Fruit fly (Drosophila melanogaster) whole organism, embryonic: ENCODE results near the gene CDase.

Experiments used
- Bdp1 ChIP-seq: fragments of 200-800 bp; sonication (Bioruptor generic); optimal IDR thresholded peaks from 3 replicates; lab custom pipeline; 2016; ENCODE audit warnings: missing biosample characterization, missing genetic modification characterization
- Bgb ChIP-seq: fragments of 200-800 bp; sonication (Bioruptor generic); IDR thresholded peaks from 2 replicates; pipeline ENCODE4 v1.3.6; 2022; ENCODE audit warnings: missing biosample characterization, missing genetic modification characterization; ENCODE audit not compliant: partially characterized antibody
- C15 ChIP-seq: fragments of 200-800 bp; sonication (Bioruptor generic); IDR thresholded peaks from 3 replicates; pipeline ENCODE4 v1.3.6; 2022; ENCODE audit warnings: missing biosample characterization, missing genetic modification characterization
- CG10147 ChIP-seq: fragments of 200-800 bp; sonication (Bioruptor generic); optimal IDR thresholded peaks from 2 replicates; lab custom pipeline; 2019; ENCODE audit warnings: missing biosample characterization, mild to moderate bottlenecking, missing genetic modification characterization, moderate library complexity
- CG1024 ChIP-seq: fragments of 200-800 bp; sonication (Bioruptor generic); IDR thresholded peaks from 2 replicates; pipeline ENCODE4 v1.3.6; 2022; ENCODE audit warnings: missing biosample characterization, missing genetic modification characterization
- CG10654 ChIP-seq: fragments of 200-800 bp; sonication (Bioruptor generic); optimal IDR thresholded peaks from 2 replicates; lab custom pipeline; 2016; ENCODE audit warnings: missing biosample characterization, missing genetic modification characterization
- CG12071 ChIP-seq: fragments of 200-800 bp; sonication (Bioruptor generic); optimal IDR thresholded peaks from 3 replicates; lab custom pipeline; 2018; ENCODE audit warnings: missing biosample characterization, mild to moderate bottlenecking, missing genetic modification characterization
- CG1603 ChIP-seq: fragments of 200-800 bp; sonication (Bioruptor generic); optimal IDR thresholded peaks from 2 replicates; lab custom pipeline; 2019; ENCODE audit warnings: missing biosample characterization, mild to moderate bottlenecking, missing genetic modification characterization, moderate library complexity
- CG17186 ChIP-seq: fragments of 200-800 bp; sonication (Bioruptor generic); optimal IDR thresholded peaks from 3 replicates; lab custom pipeline; 2017; ENCODE audit warnings: missing biosample characterization, missing genetic modification reagents, missing genetic modification characterization
- CG17568 ChIP-seq: fragments of 200-800 bp; sonication (Bioruptor generic); optimal IDR thresholded peaks from 2 replicates; lab custom pipeline; 2018; ENCODE audit warnings: missing biosample characterization, mild to moderate bottlenecking, missing genetic modification characterization, moderate library complexity
- CG18262 ChIP-seq: fragments of 200-800 bp; optimal IDR thresholded peaks from 3 replicates; lab custom pipeline; 2019; ENCODE audit warnings: missing biosample characterization, mild to moderate bottlenecking, missing genetic modification characterization, moderate library complexity
- CG18764 ChIP-seq: fragments of 200-800 bp; sonication (Bioruptor generic); optimal IDR thresholded peaks from 3 replicates; lab custom pipeline; 2016; ENCODE audit warnings: missing biosample characterization, missing genetic modification characterization
- CG2678 ChIP-seq: fragments of 200-800 bp; sonication (Bioruptor generic); optimal IDR thresholded peaks from 3 replicates; lab custom pipeline; 2019; ENCODE audit warnings: missing biosample characterization, mild to moderate bottlenecking, missing genetic modification characterization, moderate library complexity
- CG33213 ChIP-seq: fragments of 200-800 bp; sonication (Bioruptor generic); optimal IDR thresholded peaks from 3 replicates; lab custom pipeline; 2016; ENCODE audit warnings: missing biosample characterization, missing genetic modification characterization
- CG33557 ChIP-seq: fragments of 200-800 bp; sonication (Bioruptor generic); optimal IDR thresholded peaks from 2 replicates; lab custom pipeline; 2019; ENCODE audit warnings: missing biosample characterization, mild to moderate bottlenecking, missing genetic modification characterization, moderate library complexity
- CG34376 ChIP-seq: fragments of 200-800 bp; sonication (Bioruptor generic); optimal IDR thresholded peaks from 2 replicates; lab custom pipeline; 2018; ENCODE audit warnings: missing biosample characterization, mild to moderate bottlenecking, missing genetic modification characterization
- CG3838 ChIP-seq: fragments of 200-800 bp; sonication (Bioruptor generic); optimal IDR thresholded peaks from 3 replicates; lab custom pipeline; 2016; ENCODE audit warnings: missing biosample characterization, missing genetic modification characterization
- CG4328 ChIP-seq: fragments of 200-800 bp; sonication (Bioruptor generic); optimal IDR thresholded peaks from 3 replicates; lab custom pipeline; 2017; ENCODE audit warnings: missing biosample characterization, missing genetic modification reagents, missing genetic modification characterization
- CG43689 ChIP-seq: fragments of 200-800 bp; sonication (Bioruptor generic); IDR thresholded peaks from 2 replicates; pipeline ENCODE4 v1.3.6; 2022; ENCODE audit warnings: missing biosample characterization, missing genetic modification characterization
- CG7745 ChIP-seq: fragments of 200-800 bp; sonication (Bioruptor generic); optimal IDR thresholded peaks from 2 replicates; lab custom pipeline; 2018; ENCODE audit warnings: missing biosample characterization, mild to moderate bottlenecking, missing genetic modification characterization, moderate library complexity
- CG7786 ChIP-seq: fragments of 200-800 bp; sonication (Bioruptor generic); optimal IDR thresholded peaks from 2 replicates; lab custom pipeline; 2016; ENCODE audit warnings: missing biosample characterization, missing genetic modification characterization
- CG8290 ChIP-seq, 3 experiments: fragments of 200-800 bp; sonication (Bioruptor generic); optimal IDR thresholded peaks; 2 replicates each; lab custom pipeline; 2016 to 2019; ENCODE audit warnings: missing biosample characterization in 3 of 3, missing genetic modification characterization in 3 of 3, mild to moderate bottlenecking in 2 of 3, moderate library complexity in 1 of 3
- CG8924 ChIP-seq: fragments of 200-800 bp; optimal IDR thresholded peaks from 3 replicates; lab custom pipeline; 2019; ENCODE audit warnings: missing biosample characterization, mild to moderate bottlenecking, missing genetic modification characterization, moderate library complexity
- CG9609 ChIP-seq: fragments of 200-800 bp; sonication (Bioruptor generic); optimal IDR thresholded peaks from 3 replicates; lab custom pipeline; 2016; ENCODE audit warnings: missing biosample characterization, missing genetic modification characterization
- CG9797 ChIP-seq: fragments of 200-800 bp; sonication (Bioruptor generic); optimal IDR thresholded peaks from 3 replicates; lab custom pipeline; 2018; ENCODE audit warnings: missing biosample characterization, mild to moderate bottlenecking, missing genetic modification characterization
- D19B ChIP-seq: fragments of 200-800 bp; sonication (Bioruptor generic); optimal IDR thresholded peaks from 2 replicates; lab custom pipeline; 2017; ENCODE audit warnings: missing biosample characterization, mild to moderate bottlenecking, missing genetic modification characterization
- Dll ChIP-seq: fragments of 200-800 bp; sonication (Bioruptor generic); IDR thresholded peaks from 4 replicates; pipeline ENCODE4 v1.3.6; 2022; ENCODE audit warnings: missing biosample characterization, missing genetic modification characterization; ENCODE audit not compliant: partially characterized antibody
- Gug ChIP-seq: fragments of 200-800 bp; sonication (Bioruptor generic); IDR thresholded peaks from 4 replicates; pipeline ENCODE4 v1.3.6; 2022; ENCODE audit warnings: missing biosample characterization, missing genetic modification characterization
- MBD-R2 ChIP-seq: fragments of 200-800 bp; sonication (Bioruptor generic); IDR thresholded peaks from 2 replicates; pipeline ENCODE4 v1.3.6; 2022; ENCODE audit warnings: missing biosample characterization, missing genetic modification characterization
- MESR4 ChIP-seq: fragments of 200-800 bp; sonication (Bioruptor generic); optimal IDR thresholded peaks from 2 replicates; lab custom pipeline; 2018; ENCODE audit warnings: missing biosample characterization, mild to moderate bottlenecking, missing genetic modification characterization, moderate library complexity
- Meics ChIP-seq: fragments of 200-800 bp; sonication (Bioruptor generic); optimal IDR thresholded peaks from 2 replicates; lab custom pipeline; 2017; ENCODE audit warnings: missing biosample characterization, mild to moderate bottlenecking, missing genetic modification characterization
- Mes4 ChIP-seq: fragments of 200-800 bp; sonication (Bioruptor generic); optimal IDR thresholded peaks from 2 replicates; lab custom pipeline; 2016; ENCODE audit warnings: missing biosample characterization, missing genetic modification characterization
- NC2β ChIP-seq: fragments of 200-800 bp; sonication (Bioruptor generic); optimal IDR thresholded peaks from 2 replicates; lab custom pipeline; 2016; ENCODE audit warnings: missing biosample characterization, missing genetic modification characterization
- Sox100B ChIP-seq: fragments of 200-800 bp; sonication (Bioruptor generic); optimal IDR thresholded peaks from 3 replicates; lab custom pipeline; 2018; ENCODE audit warnings: missing biosample characterization, mild to moderate bottlenecking, missing genetic modification characterization
- ac ChIP-seq: fragments of 200-800 bp; sonication (Bioruptor generic); optimal IDR thresholded peaks from 3 replicates; lab custom pipeline; 2017; ENCODE audit warnings: missing biosample characterization, mild to moderate bottlenecking, missing genetic modification characterization
- ase ChIP-seq: fragments of 200-800 bp; sonication (Bioruptor generic); IDR thresholded peaks from 3 replicates; pipeline ENCODE4 v1.3.6; 2022; ENCODE audit warnings: missing biosample characterization, missing genetic modification characterization
- chinmo ChIP-seq: fragments of 200-800 bp; sonication (Bioruptor generic); IDR thresholded peaks from 4 replicates; pipeline ENCODE4 v1.3.6; 2022; ENCODE audit warnings: missing biosample characterization, missing genetic modification characterization; ENCODE audit not compliant: partially characterized antibody
- chm ChIP-seq: fragments of 200-800 bp; sonication (Bioruptor generic); IDR thresholded peaks from 2 replicates; pipeline ENCODE4 v1.3.6; 2022; ENCODE audit warnings: missing biosample characterization, missing genetic modification characterization
- ci ChIP-seq: fragments of 200-800 bp; sonication (Bioruptor generic); IDR thresholded peaks from 3 replicates; pipeline ENCODE4 v1.3.6; 2022; ENCODE audit warnings: missing biosample characterization, missing genetic modification characterization
- fd96Cb ChIP-seq: fragments of 200-800 bp; sonication (Bioruptor generic); optimal IDR thresholded peaks from 2 replicates; lab custom pipeline; 2018; ENCODE audit warnings: missing biosample characterization, mild to moderate bottlenecking, missing genetic modification characterization, moderate library complexity
- gfzf ChIP-seq: fragments of 200-800 bp; sonication (Bioruptor generic); optimal IDR thresholded peaks from 2 replicates; lab custom pipeline; 2016; ENCODE audit warnings: missing biosample characterization, mild to moderate bottlenecking, missing genetic modification characterization, moderate library complexity
- gt ChIP-seq: fragments of 200-800 bp; sonication (Bioruptor generic); IDR thresholded peaks from 2 replicates; pipeline ENCODE4 v1.3.6; 2022; ENCODE audit warnings: missing biosample characterization, missing genetic modification characterization
- hth ChIP-seq: fragments of >200 bp; optimal IDR thresholded peaks from 2 replicates; lab custom pipeline; 2017; ENCODE audit warnings: inconsistent platforms
- nerfin-2 ChIP-seq: fragments of 200-800 bp; sonication (Bioruptor generic); IDR thresholded peaks from 2 replicates; pipeline ENCODE4 v1.3.6; 2022; ENCODE audit warnings: missing biosample characterization, missing genetic modification characterization; ENCODE audit not compliant: partially characterized antibody
- oc ChIP-seq: fragments of 200-800 bp; sonication (Bioruptor generic); optimal IDR thresholded peaks from 2 replicates; lab custom pipeline; 2018; ENCODE audit warnings: missing biosample characterization, mild to moderate bottlenecking, missing genetic modification characterization, moderate library complexity
- pho ChIP-seq: fragments of 200-800 bp; sonication (Bioruptor generic); optimal IDR thresholded peaks from 2 replicates; lab custom pipeline; 2016; ENCODE audit warnings: missing biosample characterization, missing genetic modification characterization
- sens ChIP-seq: fragments of 200-800 bp; sonication (Bioruptor generic); peaks from one replicate; lab custom pipeline; 2016; ENCODE audit warnings: missing biosample characterization, missing genetic modification characterization
- stc ChIP-seq: fragments of 200-800 bp; sonication (Bioruptor generic); IDR thresholded peaks from 2 replicates; pipeline ENCODE4 v1.3.6; 2022; ENCODE audit warnings: missing biosample characterization, missing genetic modification characterization
- tgo ChIP-seq: fragments of 200-800 bp; sonication (Bioruptor generic); IDR thresholded peaks from 3 replicates; pipeline ENCODE4 v1.3.6; 2022; ENCODE audit warnings: missing biosample characterization, missing genetic modification characterization
- trh ChIP-seq: fragments of 200-800 bp; sonication (Bioruptor generic); optimal IDR thresholded peaks from 2 replicates; lab custom pipeline; 2016; ENCODE audit warnings: missing biosample characterization, missing genetic modification characterization
- vnd ChIP-seq: fragments of 200-800 bp; sonication (Bioruptor generic); IDR thresholded peaks from 3 replicates; pipeline ENCODE4 v1.3.6; 2022; ENCODE audit warnings: missing biosample characterization, missing genetic modification characterization; ENCODE audit not compliant: partially characterized antibody

The CDase gene

DNA sequence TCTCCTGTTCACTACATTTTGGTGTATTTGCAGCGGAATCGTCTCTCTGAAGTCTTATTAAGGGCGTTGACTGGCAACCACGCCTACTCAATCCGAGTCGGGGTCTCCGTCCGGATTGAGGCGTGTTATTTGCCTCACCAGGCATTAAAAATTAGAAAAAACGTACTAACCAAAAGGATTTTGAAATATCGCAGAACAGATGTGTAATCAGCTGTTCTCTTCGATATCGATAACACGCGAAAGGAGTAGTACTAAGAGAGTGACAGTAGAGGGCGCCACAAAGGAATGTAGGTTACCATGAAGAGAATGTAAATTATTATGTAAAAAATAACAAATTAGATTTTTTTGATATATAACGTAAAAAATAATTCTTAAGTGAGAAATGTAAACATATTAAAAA is 34.3 kb upstream of the CDase start, which contains the start of gene CG15536 (continued):
- TF ChIP-seq Bgb (GFP tag; lab: Robert Waterston, UW): peak; percentile 77
- TF ChIP-seq CG33557 (GFP tag; lab: Kevin White, UChicago): no peak
- TF ChIP-seq pho (GFP tag; lab: Kevin White, UChicago): no peak
- no peak for TF ChIP-seq CG9797 (GFP tag; lab: Kevin White, UChicago)
- no peak for TF ChIP-seq trh
- no peak for TF ChIP-seq CG12071 (GFP tag; lab: Kevin White, UChicago)
- no peak for TF ChIP-seq CG8924 (tag; lab: Kevin White, UChicago)
- TF ChIP-seq CG1603 (tag; lab: Kevin White, UChicago): peak; percentile 42
- TF ChIP-seq fd96Cb: no peak
- peak; percentile 71; the same call in 2 of the 4 replicates for TF ChIP-seq chinmo (GFP tag; lab: Robert Waterston, UW)
- TF ChIP-seq CG18764: no peak
- no peak for TF ChIP-seq D19B
- no peak for TF ChIP-seq CG10147 (GFP tag; lab: Kevin White, UChicago)
- no peak for TF ChIP-seq chm (GFP tag; lab: Robert Waterston, UW)
- no peak for TF ChIP-seq hth (lab: Kevin White, UChicago)
- TF ChIP-seq C15 (GFP tag; lab: Robert Waterston, UW): no peak
- TF ChIP-seq Mes4 (GFP tag; lab: Kevin White, UChicago): no peak
- no peak for TF ChIP-seq CG33213 (GFP tag; lab: Kevin White, UChicago)
- no peak for TF ChIP-seq ci
- no peak for TF ChIP-seq CG7786 (GFP tag; lab: Kevin White, UChicago)
- no peak for TF ChIP-seq CG7745 (tag; lab: Kevin White, UChicago)
- TF ChIP-seq stc (GFP tag; lab: Robert Waterston, UW): no peak
- no peak for TF ChIP-seq Gug (GFP tag; lab: Robert Waterston, UW)
- TF ChIP-seq CG2678: no peak
- TF ChIP-seq MESR4: peak; percentile 36
- peak; percentile 54; the same call in 1 of the 2 replicates for TF ChIP-seq nerfin-2 (GFP tag; lab: Robert Waterston, UW)
- no peak for TF ChIP-seq CG8290 (GFP tag; optimal IDR thresholded peaks at IDR 0.05; lab: Kevin White, UChicago)
- peak in 1 of 2 experiments; percentile 32 for TF ChIP-seq CG8290 (tag; optimal IDR thresholded peaks at IDR 0.05; lab: Kevin White, UChicago)
- TF ChIP-seq NC2β (GFP tag; lab: Kevin White, UChicago): no peak
- no peak for TF ChIP-seq Meics (GFP tag; lab: Kevin White, UChicago)
- TF ChIP-seq Dll (GFP tag; lab: Robert Waterston, UW): peak; percentile 65; the same call in 3 of the 4 replicates
- TF ChIP-seq vnd (GFP tag; lab: Robert Waterston, UW): peak; percentile 58
- TF ChIP-seq Sox100B: no peak
- TF ChIP-seq CG34376 (GFP tag; lab: Kevin White, UChicago): no peak
- no peak for TF ChIP-seq CG4328
- TF ChIP-seq CG17568 (GFP tag; lab: Kevin White, UChicago): no peak
- TF ChIP-seq oc (tag; lab: Kevin White, UChicago): no peak
- no peak for TF ChIP-seq CG43689
- no peak for TF ChIP-seq CG10654 (GFP tag; lab: Kevin White, UChicago)
- TF ChIP-seq ac: no peak
- TF ChIP-seq ase: no peak
- TF ChIP-seq tgo (GFP tag; lab: Robert Waterston, UW): no peak
- TF ChIP-seq CG9609: no peak
- no peak for TF ChIP-seq CG3838 (GFP tag; lab: Kevin White, UChicago)
- peak; percentile 93 for TF ChIP-seq MBD-R2 (GFP tag; lab: Robert Waterston, UW)
- TF ChIP-seq gt (GFP tag; lab: Robert Waterston, UW): no peak
- TF ChIP-seq CG17186 (GFP tag; lab: Kevin White, UChicago): no peak
- no peak for TF ChIP-seq Bdp1 (GFP tag; lab: Kevin White, UChicago)
- no peak for TF ChIP-seq sens
- peak; percentile 22 for TF ChIP-seq gfzf (GFP tag; lab: Kevin White, UChicago)
- TF ChIP-seq CG1024 (GFP tag; lab: Robert Waterston, UW): no peak
- TF ChIP-seq CG18262 (tag; lab: Kevin White, UChicago): no peak
